Worm (Caenorhabditis elegans) whole organism, young adult: ENCODE measurements around the gene W02F12.2.

Experiments used
- B0261.1 ChIP-seq: sonication (generic microtip); optimal IDR thresholded peaks from 2 replicates; lab custom pipeline; 2016; ENCODE audit warnings: mild to moderate bottlenecking, missing genetic modification characterization, moderate library complexity, missing compliant biosample characterization
- B0336.3 ChIP-seq: fragments of 200-800 bp; sonication (Bioruptor generic); IDR thresholded peaks from 2 replicates; pipeline ENCODE4 v1.3.6; 2022; ENCODE audit warnings: missing genetic modification characterization, missing compliant biosample characterization
- D2030.7 ChIP-seq: fragments of 200-800 bp; sonication (Bioruptor generic); IDR thresholded peaks from 2 replicates; pipeline ENCODE4 v1.3.6; 2022; ENCODE audit warnings: missing genetic modification reagents, missing genetic modification characterization, missing compliant biosample characterization
- F10E7.11 ChIP-seq: sonication (generic microtip); optimal IDR thresholded peaks from 2 replicates; lab custom pipeline; 2017; ENCODE audit warnings: mild to moderate bottlenecking, missing genetic modification characterization, moderate library complexity, missing compliant biosample characterization
- F33H1.4 ChIP-seq: fragments of 200-800 bp; sonication (Bioruptor generic); IDR thresholded peaks from 2 replicates; pipeline ENCODE4 v1.3.6; 2022; ENCODE audit warnings: missing genetic modification reagents, missing genetic modification characterization, missing compliant biosample characterization
- F37B4.10 ChIP-seq: fragments of 200-800 bp; sonication (Bioruptor generic); IDR thresholded peaks from 2 replicates; pipeline ENCODE4 v1.3.6; 2022; ENCODE audit warnings: missing genetic modification characterization, missing compliant biosample characterization
- F52B5.7 ChIP-seq: sonication (generic microtip); optimal IDR thresholded peaks from 2 replicates; lab custom pipeline; 2016; ENCODE audit warnings: mild to moderate bottlenecking, missing genetic modification characterization, missing compliant biosample characterization
- F55B11.4 ChIP-seq: sonication (generic microtip); optimal IDR thresholded peaks from 2 replicates; lab custom pipeline; 2016; ENCODE audit warnings: missing compliant biosample characterization, missing genetic modification characterization, borderline replicate concordance; ENCODE audit not compliant: insufficient read depth
- K11D2.4 ChIP-seq: fragments of 200-800 bp; sonication (Bioruptor generic); IDR thresholded peaks from 2 replicates; pipeline ENCODE4 v1.3.6; 2022; ENCODE audit warnings: missing genetic modification reagents, missing genetic modification characterization, missing compliant biosample characterization
- T07F8.4 ChIP-seq: sonication (generic microtip); optimal IDR thresholded peaks from 2 replicates; lab custom pipeline; 2016; ENCODE audit warnings: mild to moderate bottlenecking, missing genetic modification characterization, moderate library complexity, missing compliant biosample characterization
- Y53F4B.3 ChIP-seq: fragments of 200-800 bp; sonication (Bioruptor generic); IDR thresholded peaks from 2 replicates; pipeline ENCODE4 v1.3.6; 2022; ENCODE audit warnings: missing genetic modification reagents, missing genetic modification characterization, missing compliant biosample characterization
- Y53G8AR.9 ChIP-seq: fragments of 200-800 bp; sonication (Bioruptor generic); conservative IDR thresholded peaks from 2 replicates; pipeline ENCODE4 v1.3.6; 2022; ENCODE audit warnings: missing genetic modification reagents, missing genetic modification characterization, missing compliant biosample characterization
- Y95B8A.8 ChIP-seq: fragments of 200-800 bp; sonication (Bioruptor generic); IDR thresholded peaks from 2 replicates; pipeline ENCODE4 v1.3.6; 2022; ENCODE audit warnings: missing genetic modification reagents, missing genetic modification characterization, missing compliant biosample characterization
- akir-1 ChIP-seq: fragments of 200-800 bp; sonication (Bioruptor generic); optimal IDR thresholded peaks from 2 replicates; lab custom pipeline; 2018; ENCODE audit warnings: mild to moderate bottlenecking, missing genetic modification characterization, moderate library complexity, missing compliant biosample characterization
- attf-3 ChIP-seq: fragments of 200-800 bp; sonication (Bioruptor generic); conservative IDR thresholded peaks from 2 replicates; pipeline ENCODE4 v1.3.6; 2022; ENCODE audit warnings: missing genetic modification reagents, missing genetic modification characterization, missing compliant biosample characterization
- cebp-1 ChIP-seq, 2 experiments: fragments of 200-800 bp in 1 of 2; sonication (Bioruptor generic) in 1 of 2; sonication (generic microtip) in 1 of 2; IDR thresholded peaks in 1 of 2; optimal IDR thresholded peaks in 1 of 2; 2 replicates each; pipeline versions ENCODE4 v1.3.6 to Lab custom; 2017 to 2022; ENCODE audit warnings: missing compliant biosample characterization in 2 of 2, missing genetic modification characterization in 2 of 2, mild to moderate bottlenecking in 1 of 2, missing genetic modification reagents in 1 of 2, moderate library complexity in 1 of 2
- ceh-27 ChIP-seq: fragments of 200-800 bp; sonication (Bioruptor generic); optimal IDR thresholded peaks from 2 replicates; lab custom pipeline; 2018; ENCODE audit warnings: mild to moderate bottlenecking, missing genetic modification characterization, moderate library complexity, missing compliant biosample characterization
- dox-1 ChIP-seq: fragments of 200-800 bp; sonication (Bioruptor generic); IDR thresholded peaks from 2 replicates; pipeline ENCODE4 v1.3.6; 2022; ENCODE audit warnings: missing genetic modification reagents, missing genetic modification characterization, missing compliant biosample characterization
- efl-1 ChIP-seq: fragments of 150-350 bp; optimal IDR thresholded peaks from 2 replicates; lab custom pipeline; 2014; ENCODE audit warnings: missing biosample characterization, missing genetic modification reagents, missing genetic modification characterization
- egl-44 ChIP-seq: fragments of 200-800 bp; sonication (Bioruptor generic); IDR thresholded peaks from 2 replicates; pipeline ENCODE4 v1.3.6; 2022; ENCODE audit warnings: missing genetic modification reagents, missing genetic modification characterization, missing compliant biosample characterization
- ekl-4 ChIP-seq: fragments of 200-800 bp; sonication (Bioruptor generic); IDR thresholded peaks from 2 replicates; pipeline ENCODE4 v1.3.6; 2022; ENCODE audit warnings: missing genetic modification reagents, missing genetic modification characterization, missing compliant biosample characterization
- ets-4 ChIP-seq: fragments of 200-800 bp; sonication (Bioruptor generic); optimal IDR thresholded peaks from 2 replicates; lab custom pipeline; 2018; ENCODE audit warnings: mild to moderate bottlenecking, missing genetic modification characterization, missing compliant biosample characterization
- gei-17 ChIP-seq: fragments of 200-800 bp; sonication (Bioruptor generic); optimal IDR thresholded peaks from 2 replicates; lab custom pipeline; 2018; ENCODE audit warnings: mild to moderate bottlenecking, missing genetic modification characterization, missing compliant biosample characterization
- hlh-12 ChIP-seq: sonication (generic microtip); optimal IDR thresholded peaks from 2 replicates; lab custom pipeline; 2016; ENCODE audit warnings: missing genetic modification characterization, missing compliant biosample characterization
- hmg-20 ChIP-seq: fragments of 200-800 bp; sonication (Bioruptor generic); IDR thresholded peaks from 2 replicates; pipeline ENCODE4 v1.3.6; 2022; ENCODE audit warnings: missing genetic modification reagents, missing genetic modification characterization, missing compliant biosample characterization
- let-526 ChIP-seq: fragments of 200-800 bp; sonication (Bioruptor generic); IDR thresholded peaks from 2 replicates; pipeline ENCODE4 v1.3.6; 2022; ENCODE audit warnings: missing genetic modification reagents, missing genetic modification characterization, missing compliant biosample characterization
- lin-40 ChIP-seq: sonication (generic microtip); optimal IDR thresholded peaks from 2 replicates; lab custom pipeline; 2016; ENCODE audit warnings: missing genetic modification characterization, mild to moderate bottlenecking, missing compliant biosample characterization, missing genotype, missing genetic modification reagents
- lir-1 ChIP-seq: fragments of 200-800 bp; sonication (Bioruptor generic); conservative IDR thresholded peaks from 2 replicates; pipeline ENCODE4 v1.3.6; 2022; ENCODE audit warnings: missing genetic modification reagents, missing genetic modification characterization, missing compliant biosample characterization
- madf-3 ChIP-seq: fragments of 200-800 bp; sonication (Bioruptor generic); IDR thresholded peaks from 2 replicates; pipeline ENCODE4 v1.3.6; 2022; ENCODE audit warnings: missing genetic modification reagents, missing genetic modification characterization, missing compliant biosample characterization
- madf-8 ChIP-seq: fragments of 200-800 bp; sonication (Bioruptor generic); conservative IDR thresholded peaks from 2 replicates; pipeline ENCODE4 v1.3.6; 2022; ENCODE audit warnings: missing genetic modification reagents, missing genetic modification characterization, missing compliant biosample characterization
- mcd-1 ChIP-seq: fragments of 200-800 bp; sonication (Bioruptor generic); IDR thresholded peaks from 2 replicates; pipeline ENCODE4 v1.3.6; 2022; ENCODE audit warnings: missing genetic modification reagents, missing genetic modification characterization, missing compliant biosample characterization
- nhr-179 ChIP-seq: sonication (generic microtip); optimal IDR thresholded peaks from 2 replicates; lab custom pipeline; 2016; ENCODE audit warnings: mild to moderate bottlenecking, missing genetic modification characterization, missing compliant biosample characterization
- nhr-80 ChIP-seq: sonication (generic microtip); optimal IDR thresholded peaks from 2 replicates; lab custom pipeline; 2016; ENCODE audit warnings: missing genetic modification characterization, missing compliant biosample characterization
- pha-4 ChIP-seq: fragments of 150-350 bp; sonication (generic microtip); optimal IDR thresholded peaks from 2 replicates; lab custom pipeline; 2014; ENCODE audit warnings: missing biosample characterization, missing genetic modification reagents, missing genetic modification characterization
- sdz-38 ChIP-seq: sonication (generic microtip); optimal IDR thresholded peaks from 2 replicates; lab custom pipeline; 2016; ENCODE audit warnings: missing genotype, missing genetic modification characterization, missing compliant biosample characterization
- tbp1 ChIP-seq: fragments of 200-800 bp; sonication (Bioruptor generic); optimal IDR thresholded peaks from 2 replicates; lab custom pipeline; 2018; ENCODE audit warnings: mild to moderate bottlenecking, missing genetic modification characterization, missing compliant biosample characterization
- tlf-1 ChIP-seq: fragments of 200-800 bp; sonication (Bioruptor generic); optimal IDR thresholded peaks from 2 replicates; lab custom pipeline; 2018; ENCODE audit warnings: mild to moderate bottlenecking, missing genetic modification characterization, missing compliant biosample characterization
- unc-62 ChIP-seq: fragments of 150-350 bp; optimal IDR thresholded peaks from 2 replicates; lab custom pipeline; 2014; ENCODE audit warnings: missing biosample characterization, missing genetic modification reagents, missing genetic modification characterization
- xnd-1 ChIP-seq: sonication (generic microtip); optimal IDR thresholded peaks from 2 replicates; lab custom pipeline; 2016; ENCODE audit warnings: missing genotype, missing genetic modification reagents, missing genetic modification characterization, missing compliant biosample characterization
- zfh-2 ChIP-seq: fragments of 200-800 bp; sonication (Bioruptor generic); conservative IDR thresholded peaks from 2 replicates; pipeline ENCODE4 v1.3.6; 2022; ENCODE audit warnings: missing genetic modification reagents, missing genetic modification characterization, missing compliant biosample characterization
- ztf-18 ChIP-seq: sonication (generic microtip); optimal IDR thresholded peaks from 2 replicates; lab custom pipeline; 2016; ENCODE audit warnings: missing genotype, mild to moderate bottlenecking, missing genetic modification characterization, missing compliant biosample characterization
- ztf-22 ChIP-seq: fragments of 200-800 bp; sonication (Bioruptor generic); optimal IDR thresholded peaks from 2 replicates; lab custom pipeline; 2018; ENCODE audit warnings: mild to moderate bottlenecking, missing genetic modification characterization, moderate library complexity, missing compliant biosample characterization
- ztf-26 ChIP-seq: sonication (generic microtip); optimal IDR thresholded peaks from 2 replicates; lab custom pipeline; 2017; ENCODE audit warnings: missing genetic modification characterization, missing compliant biosample characterization
- ztf-6 ChIP-seq: fragments of 200-800 bp; sonication (Bioruptor generic); IDR thresholded peaks from 2 replicates; pipeline ENCODE4 v1.3.6; 2022; ENCODE audit warnings: missing genetic modification reagents, missing genetic modification characterization, missing compliant biosample characterization

Gene W02F12.2

DNA sequence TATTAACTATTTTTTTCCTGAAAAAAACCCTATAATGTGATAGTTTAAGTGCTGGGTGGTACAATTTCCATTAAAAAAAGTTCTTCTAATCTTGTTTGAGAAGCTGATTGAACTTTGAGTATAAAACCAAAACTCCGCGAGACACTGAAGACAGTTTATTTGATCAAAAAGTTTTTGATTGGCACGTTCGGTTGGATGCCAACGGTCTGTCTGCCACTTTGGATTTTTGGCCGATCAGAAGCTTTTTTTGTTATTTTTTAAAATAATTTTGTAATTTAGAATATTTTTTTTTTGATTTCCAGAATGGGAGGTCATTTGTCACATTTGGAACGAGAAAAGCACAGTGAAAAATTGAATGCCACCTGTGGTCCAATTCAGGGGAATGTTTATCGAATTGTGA is 27.9 kb downstream of the W02F12.2 start, which contains the start of gene cest-28:
cest-28 (plus strand) TSS at position 301 of the 400 bp plus-strand sequence.
- TF ChIP-seq nhr-80 (tag; lab: Kevin White, UChicago): peak; percentile 32
- TF ChIP-seq madf-3 (GFP tag; lab: Robert Waterston, UW): no peak

DNA sequence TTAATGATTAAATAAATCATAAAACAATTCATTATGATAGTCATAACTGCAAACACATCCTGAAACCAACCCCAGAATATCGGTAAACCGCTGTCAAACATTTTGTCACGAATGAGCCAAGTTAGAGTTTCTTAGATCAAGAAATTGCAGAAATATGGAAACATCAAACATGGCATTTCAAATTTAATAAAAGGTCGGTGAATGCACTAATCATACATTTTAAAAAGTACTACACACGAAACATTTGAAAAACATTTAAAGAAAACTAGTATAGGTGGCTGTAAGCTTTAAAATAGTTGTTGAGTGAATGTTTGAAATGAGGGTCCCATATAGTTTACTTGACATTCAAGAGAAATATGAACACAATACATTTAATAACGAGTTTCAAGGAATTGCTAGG is 28.7 kb downstream of the W02F12.2 start, which contains the start of gene str-180:
str-180 (minus strand) TSS at position 101 of the 400 bp plus-strand sequence.
- TF ChIP-seq ceh-27 (GFP tag; lab: Kevin White, UChicago) (no peak), pha-4 (tag; lab: Kevin White, UChicago) (no peak), zfh-2 (GFP tag; lab: Robert Waterston, UW) (no peak), gei-17 (no peak), tbp1 (GFP tag; lab: Kevin White, UChicago) (no peak), Y95B8A.8 (GFP tag; lab: Robert Waterston, UW) (no peak), F33H1.4 (GFP tag; lab: Robert Waterston, UW) (no peak), F52B5.7 (no peak), lin-40 (tag; lab: Kevin White, UChicago) (no peak), ekl-4 (GFP tag; lab: Robert Waterston, UW) (no peak), unc-62 (GFP tag; lab: Kevin White, UChicago) (no peak), mcd-1 (GFP tag; lab: Robert Waterston, UW) (no peak), xnd-1 (tag; lab: Kevin White, UChicago) (no peak), Y53F4B.3 (no peak), ztf-18 (tag; lab: Kevin White, UChicago) (no peak), D2030.7 (GFP tag; lab: Robert Waterston, UW) (no peak)

DNA sequence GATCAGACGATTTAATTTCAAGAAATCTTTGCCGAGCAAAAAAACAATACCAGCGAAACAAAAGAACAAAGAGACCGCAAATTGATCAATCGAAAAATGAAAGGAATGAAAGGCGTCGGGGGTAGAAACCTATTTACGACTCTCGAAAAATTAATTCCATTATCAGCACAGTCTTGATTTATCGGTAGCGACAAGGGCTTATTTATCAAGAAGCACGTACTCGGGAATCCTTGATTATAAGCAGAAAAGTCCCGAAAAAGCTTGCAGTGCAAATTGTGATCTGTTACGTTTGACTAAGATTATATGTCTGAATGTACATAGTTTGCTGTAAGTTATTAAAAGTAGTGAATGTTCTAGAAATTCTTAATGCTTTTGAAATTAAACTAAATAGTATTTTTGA is 30.9 kb downstream of the W02F12.2 start:
- TF ChIP-seq lir-1 (GFP tag; lab: Robert Waterston, UW) (no peak), K11D2.4 (GFP tag; lab: Robert Waterston, UW) (no peak), ztf-6 (GFP tag; lab: Robert Waterston, UW) (no peak), dox-1 (GFP tag; lab: Robert Waterston, UW) (no peak), let-526 (no peak), nhr-80 (tag; lab: Kevin White, UChicago) (peak; percentile 33), hlh-12 (tag; lab: Kevin White, UChicago) (no peak), akir-1 (GFP tag; lab: Kevin White, UChicago) (no peak)

DNA sequence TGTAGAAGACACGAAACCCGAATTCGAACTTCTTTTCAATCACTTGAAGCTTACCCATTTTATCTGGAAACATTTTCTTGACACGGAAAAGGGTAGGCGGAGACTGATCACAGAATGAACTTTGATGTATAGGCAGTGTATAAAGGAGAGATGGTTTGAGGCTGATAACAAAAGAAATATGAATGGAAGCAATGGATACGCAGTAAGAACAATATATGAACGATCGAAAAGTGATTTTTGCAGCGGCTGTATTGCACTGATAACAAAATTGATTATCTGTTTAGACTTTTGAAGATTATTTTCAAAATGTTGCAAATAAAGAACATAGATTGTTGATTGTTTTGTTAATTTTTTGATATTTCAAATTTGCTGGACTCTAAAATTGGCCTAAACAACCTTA is 31.7 kb downstream of the W02F12.2 start, which contains the start of gene pmp-5:
pmp-5 (minus strand) TSS at position 63 of the 400 bp plus-strand sequence.
- TF ChIP-seq cebp-1 (GFP tag; IDR thresholded peaks at IDR 0.05; lab: Robert Waterston, UW) (no peak), cebp-1 (tag; optimal IDR thresholded peaks at IDR 0.05; lab: Kevin White, UChicago) (no peak), ets-4 (GFP tag; lab: Kevin White, UChicago) (no peak), F10E7.11 (tag; lab: Kevin White, UChicago) (no peak), ztf-26 (no peak), efl-1 (GFP tag; lab: Kevin White, UChicago) (no peak), hmg-20 (no peak), nhr-80 (tag; lab: Kevin White, UChicago) (peak; percentile 82), unc-62 (GFP tag; lab: Kevin White, UChicago) (no peak), attf-3 (GFP tag; lab: Robert Waterston, UW) (no peak), F55B11.4 (tag; lab: Kevin White, UChicago) (no peak), B0261.1 (tag; lab: Kevin White, UChicago) (no peak), Y53G8AR.9 (no peak), B0336.3 (GFP tag; lab: Robert Waterston, UW) (no peak), F37B4.10 (no peak), egl-44 (GFP tag; lab: Robert Waterston, UW) (no peak), T07F8.4 (no peak), nhr-179 (tag; lab: Kevin White, UChicago) (no peak), tlf-1 (GFP tag; lab: Kevin White, UChicago) (no peak), ztf-22 (GFP tag; lab: Kevin White, UChicago) (peak; percentile 38), madf-8 (no peak), dox-1 (GFP tag; lab: Robert Waterston, UW) (peak; percentile 19; the same call in 1 of the 2 replicates), sdz-38 (tag; lab: Kevin White, UChicago) (no peak)
